Worm (Caenorhabditis elegans): Measurements from ENCODE around the gene C36C9.11.
"Not testable (repeated sequence)": the region's sequence is repeated elsewhere in the genome, so short reads cannot be mapped to it uniquely, and the experiment has no call there.

Gene C36C9.11

ce11 chrX:1687079-1687478 lies at the start of gene C36C9.11:
Gene C36C9.11 (plus strand): TSS chrX:1687379.
- TF ChIP-seq W03F9.2, dao-5, him-1 (tag; optimal IDR thresholded peaks at IDR 0.05): not testable (repeated sequence)

ce11 chrX:1643442-1644096 lies 43.6 kb upstream of the C36C9.11 start:
- TF ChIP-seq dao-5 (tag; optimal IDR thresholded peaks at IDR 0.05) (no peak), him-1 (tag; optimal IDR thresholded peaks at IDR 0.05) (no peak), W03F9.2 (tag; optimal IDR thresholded peaks at IDR 0.05) (no peak)

ce11 chrX:1651668-1652067 lies 35.5 kb upstream of the C36C9.11 start, which contains the start of gene ZK380.4:
Gene ZK380.4 (minus strand): TSS chrX:1651994.
- TF ChIP-seq him-1 (tag; optimal IDR thresholded peaks at IDR 0.05) = no peak
- no peak for TF ChIP-seq dao-5 (tag; optimal IDR thresholded peaks at IDR 0.05)
- TF ChIP-seq W03F9.2 (tag; optimal IDR thresholded peaks at IDR 0.05) = no peak

- TF ChIP-seq W03F9.2 (tag; optimal IDR thresholded peaks at IDR 0.05) (no peak), dao-5 (tag; optimal IDR thresholded peaks at IDR 0.05) (no peak), him-1 (tag; optimal IDR thresholded peaks at IDR 0.05) (no peak)
Observed at ce11 chrX:1654146-1654545, 33.0 kb upstream of the C36C9.11 start, which contains the start of gene ZK380.6. Gene ZK380.6 (plus strand): TSS chrX:1654446.

- TF ChIP-seq dao-5 (tag; optimal IDR thresholded peaks at IDR 0.05) (no peak), him-1 (tag; optimal IDR thresholded peaks at IDR 0.05) (no peak), W03F9.2 (tag; optimal IDR thresholded peaks at IDR 0.05) (no peak)
Observed at ce11 chrX:1655207-1655606, 32.0 kb upstream of the C36C9.11 start, which contains the start of gene tbx-32. Gene tbx-32 (plus strand): TSS chrX:1655507.

- TF ChIP-seq W03F9.2 (tag; optimal IDR thresholded peaks at IDR 0.05) (no peak), dao-5 (tag; optimal IDR thresholded peaks at IDR 0.05) (no peak), him-1 (tag; optimal IDR thresholded peaks at IDR 0.05) (no peak)
Observed at ce11 chrX:1664925-1665324, 22.3 kb upstream of the C36C9.11 start, which contains the start of gene R09H3.2. Gene R09H3.2 (minus strand): TSS chrX:1665025.

ce11 chrX:1667056-1667455 lies 20.1 kb upstream of the C36C9.11 start:
- no peak for TF ChIP-seq dao-5 (tag; optimal IDR thresholded peaks at IDR 0.05)
- no peak for TF ChIP-seq him-1 (tag; optimal IDR thresholded peaks at IDR 0.05)
- TF ChIP-seq W03F9.2 (tag; optimal IDR thresholded peaks at IDR 0.05) = no peak

ce11 chrX:1668748-1669147 lies 18.4 kb upstream of the C36C9.11 start, which contains the start of gene R09H3.3:
Gene R09H3.3 (minus strand): TSS chrX:1668848.
- TF ChIP-seq dao-5 (tag; optimal IDR thresholded peaks at IDR 0.05) (no peak), him-1 (tag; optimal IDR thresholded peaks at IDR 0.05) (no peak), W03F9.2 (tag; optimal IDR thresholded peaks at IDR 0.05) (no peak)

ce11 chrX:1674056-1674455 lies 13.1 kb upstream of the C36C9.11 start, which contains the start of gene tbx-31:
Gene tbx-31 (minus strand): TSS chrX:1674156.
- TF ChIP-seq W03F9.2 (tag; optimal IDR thresholded peaks at IDR 0.05) (no peak), dao-5 (tag; optimal IDR thresholded peaks at IDR 0.05) (no peak), him-1 (tag; optimal IDR thresholded peaks at IDR 0.05) (no peak)

ce11 chrX:1675879-1676278 lies 11.3 kb upstream of the C36C9.11 start:
- TF ChIP-seq him-1 (tag; optimal IDR thresholded peaks at IDR 0.05) = no peak
- no peak for TF ChIP-seq dao-5 (tag; optimal IDR thresholded peaks at IDR 0.05)
- TF ChIP-seq W03F9.2 (tag; optimal IDR thresholded peaks at IDR 0.05) = no peak

- TF ChIP-seq dao-5 (tag; optimal IDR thresholded peaks at IDR 0.05) = no peak
- TF ChIP-seq him-1 (tag; optimal IDR thresholded peaks at IDR 0.05) = no peak
- no peak for TF ChIP-seq W03F9.2 (tag; optimal IDR thresholded peaks at IDR 0.05)
Observed at ce11 chrX:1678021-1678420, 9.2 kb upstream of the C36C9.11 start, which contains the start of gene fbxa-170. Gene fbxa-170 (minus strand): TSS chrX:1678121.

ce11 chrX:1682558-1682957 lies 4.6 kb upstream of the C36C9.11 start, which contains the start of gene meg-4:
Gene meg-4 (plus strand): TSS chrX:1682954.
- TF ChIP-seq him-1 (tag; optimal IDR thresholded peaks at IDR 0.05) (no peak), W03F9.2 (tag; optimal IDR thresholded peaks at IDR 0.05) (no peak), dao-5 (tag; optimal IDR thresholded peaks at IDR 0.05) (no peak)

- TF ChIP-seq dao-5, him-1, W03F9.2 (tag; optimal IDR thresholded peaks at IDR 0.05): not testable (repeated sequence)
Observed at ce11 chrX:1689996-1690395, 2.8 kb downstream of the C36C9.11 start, which contains the start of gene C36C9.12. Gene C36C9.12 (minus strand): TSS chrX:1690096.

ce11 chrX:1690894-1691293 lies 3.7 kb downstream of the C36C9.11 start, which contains the start of gene C36C9.6:
Gene C36C9.6 (minus strand): TSS chrX:1690994.
- not testable (repeated sequence) for TF ChIP-seq dao-5, him-1, W03F9.2 (tag; optimal IDR thresholded peaks at IDR 0.05)

All from whole organism, L4/young adult.